Fruit fly (Drosophila melanogaster) whole organism, embryonic: Measurements from ENCODE around the gene CG15772.

Experiments used
- CG10366 ChIP-seq: fragments of 200-800 bp; sonication (Bioruptor generic); IDR thresholded peaks from 2 replicates; pipeline ENCODE4 v1.3.6; 2022; ENCODE audit warnings: missing biosample characterization, missing genetic modification characterization
- CG11093 ChIP-seq: fragments of 200-800 bp; sonication (Bioruptor generic); IDR thresholded peaks from 3 replicates; pipeline ENCODE4 v1.3.6; 2022; ENCODE audit warnings: missing biosample characterization, missing genetic modification characterization
- CG12391 ChIP-seq: fragments of 200-800 bp; sonication (Bioruptor generic); optimal IDR thresholded peaks from 3 replicates; lab custom pipeline; 2018; ENCODE audit warnings: missing biosample characterization, mild to moderate bottlenecking, missing genetic modification characterization, moderate library complexity
- CG13424 ChIP-seq: fragments of 200-800 bp; sonication (Bioruptor generic); optimal IDR thresholded peaks from 2 replicates; lab custom pipeline; 2019; ENCODE audit warnings: missing biosample characterization, mild to moderate bottlenecking, missing genetic modification characterization, moderate library complexity
- CG13894 ChIP-seq: fragments of 200-800 bp; sonication (Bioruptor generic); optimal IDR thresholded peaks from 3 replicates; lab custom pipeline; 2018; ENCODE audit warnings: missing biosample characterization, mild to moderate bottlenecking, missing genetic modification characterization, moderate library complexity
- CG14441 ChIP-seq: fragments of 200-800 bp; sonication (Bioruptor generic); IDR thresholded peaks from 2 replicates; pipeline ENCODE4 v1.3.6; 2022; ENCODE audit warnings: missing biosample characterization, missing genetic modification characterization
- CG14860 ChIP-seq: fragments of 200-800 bp; sonication (Bioruptor generic); IDR thresholded peaks from 3 replicates; pipeline ENCODE4 v1.3.6; 2022; ENCODE audit warnings: missing biosample characterization, missing genetic modification characterization; ENCODE audit not compliant: partially characterized antibody
- CG14965 ChIP-seq: fragments of 200-800 bp; sonication (Bioruptor generic); optimal IDR thresholded peaks from 2 replicates; lab custom pipeline; 2016; ENCODE audit warnings: missing biosample characterization, missing genetic modification characterization, borderline replicate concordance
- CG15269 ChIP-seq: fragments of 200-800 bp; sonication (Bioruptor generic); optimal IDR thresholded peaks from 2 replicates; lab custom pipeline; 2018; ENCODE audit warnings: missing biosample characterization, mild to moderate bottlenecking, missing genetic modification characterization, moderate library complexity
- CG1529 ChIP-seq: fragments of 200-800 bp; sonication (Bioruptor generic); optimal IDR thresholded peaks from 3 replicates; lab custom pipeline; 2018; ENCODE audit warnings: missing biosample characterization, missing genetic modification characterization
- CG17361 ChIP-seq: fragments of 200-800 bp; sonication (Bioruptor generic); IDR thresholded peaks from 3 replicates; pipeline ENCODE4 v1.3.6; 2022; ENCODE audit warnings: missing biosample characterization, missing genetic modification characterization
- CG17568 ChIP-seq: fragments of 200-800 bp; sonication (Bioruptor generic); optimal IDR thresholded peaks from 2 replicates; lab custom pipeline; 2018; ENCODE audit warnings: missing biosample characterization, mild to moderate bottlenecking, missing genetic modification characterization, moderate library complexity
- CG18476 ChIP-seq: fragments of 200-800 bp; sonication (Bioruptor generic); optimal IDR thresholded peaks from 2 replicates; lab custom pipeline; 2016; ENCODE audit warnings: missing biosample characterization, mild to moderate bottlenecking, missing genetic modification characterization
- CG2712 ChIP-seq: fragments of 200-800 bp; optimal IDR thresholded peaks from 3 replicates; lab custom pipeline; 2019; ENCODE audit warnings: missing biosample characterization, mild to moderate bottlenecking, missing genetic modification characterization, moderate library complexity
- CG31388 ChIP-seq: fragments of 200-800 bp; sonication (Bioruptor generic); optimal IDR thresholded peaks from 2 replicates; lab custom pipeline; 2016; ENCODE audit warnings: missing biosample characterization, missing genetic modification characterization
- CG5953 ChIP-seq: fragments of 200-800 bp; sonication (Bioruptor generic); IDR thresholded peaks from 2 replicates; pipeline ENCODE4 v1.3.6; 2022; ENCODE audit warnings: missing biosample characterization, missing genetic modification characterization
- CG6854 ChIP-seq: fragments of 200-800 bp; sonication (Bioruptor generic); optimal IDR thresholded peaks from 3 replicates; lab custom pipeline; 2017; ENCODE audit warnings: missing biosample characterization, mild to moderate bottlenecking, missing genetic modification characterization
- CG8924 ChIP-seq: fragments of 200-800 bp; optimal IDR thresholded peaks from 3 replicates; lab custom pipeline; 2019; ENCODE audit warnings: missing biosample characterization, mild to moderate bottlenecking, missing genetic modification characterization, moderate library complexity
- Dek ChIP-seq: fragments of 200-800 bp; sonication (Bioruptor generic); optimal IDR thresholded peaks from 3 replicates; lab custom pipeline; 2019; ENCODE audit warnings: missing biosample characterization, mild to moderate bottlenecking, missing genetic modification characterization, moderate library complexity
- Drgx ChIP-seq: fragments of 200-800 bp; sonication (Bioruptor generic); IDR thresholded peaks from 2 replicates; pipeline ENCODE4 v1.3.6; 2022; ENCODE audit warnings: missing biosample characterization, missing genetic modification characterization
- Fer2 ChIP-seq: fragments of 200-800 bp; sonication (Bioruptor generic); optimal IDR thresholded peaks from 2 replicates; lab custom pipeline; 2018; ENCODE audit warnings: missing biosample characterization, mild to moderate bottlenecking, missing genetic modification characterization, moderate library complexity
- HLH54F ChIP-seq: fragments of 200-800 bp; sonication (Bioruptor generic); optimal IDR thresholded peaks from 3 replicates; lab custom pipeline; 2016; ENCODE audit warnings: missing biosample characterization, missing genetic modification characterization
- Hey ChIP-seq: fragments of 200-800 bp; sonication (Bioruptor generic); optimal IDR thresholded peaks from 3 replicates; lab custom pipeline; 2018; ENCODE audit warnings: missing biosample characterization, mild to moderate bottlenecking, missing genetic modification characterization
- Hmr ChIP-seq: fragments of 200-800 bp; sonication (Bioruptor generic); optimal IDR thresholded peaks from 3 replicates; lab custom pipeline; 2017; ENCODE audit warnings: mild to moderate bottlenecking, missing biosample characterization, missing genetic modification reagents, missing genetic modification characterization
- Hr39 ChIP-seq: fragments of >200 bp; optimal IDR thresholded peaks from 2 replicates; lab custom pipeline; 2017
- Optix ChIP-seq: fragments of 200-800 bp; sonication (Bioruptor generic); IDR thresholded peaks from 3 replicates; pipeline ENCODE4 v1.3.6; 2022; ENCODE audit warnings: missing biosample characterization, missing genetic modification characterization
- PHDP ChIP-seq: fragments of 200-800 bp; sonication (Bioruptor generic); optimal IDR thresholded peaks from 3 replicates; lab custom pipeline; 2018; ENCODE audit warnings: missing biosample characterization, mild to moderate bottlenecking, missing genetic modification characterization, moderate library complexity
- Pdp1 ChIP-seq, 2 experiments: fragments of 200-800 bp; sonication (Bioruptor generic); optimal IDR thresholded peaks; 3 replicates each; lab custom pipeline; 2016; ENCODE audit warnings: missing biosample characterization in 2 of 2, missing genetic modification characterization in 2 of 2, mild to moderate bottlenecking in 1 of 2, moderate library complexity in 1 of 2
- Sox102F ChIP-seq: fragments of 200-800 bp; sonication (Bioruptor generic); optimal IDR thresholded peaks from 2 replicates; lab custom pipeline; 2018; ENCODE audit warnings: missing biosample characterization, mild to moderate bottlenecking, missing genetic modification characterization, moderate library complexity
- Ssrp ChIP-seq: fragments of 200-800 bp; sonication (Bioruptor generic); optimal IDR thresholded peaks from 2 replicates; lab custom pipeline; 2018; ENCODE audit warnings: missing biosample characterization, mild to moderate bottlenecking, missing genetic modification characterization, moderate library complexity
- bigmax ChIP-seq: fragments of 200-800 bp; sonication (Bioruptor generic); optimal IDR thresholded peaks from 2 replicates; lab custom pipeline; 2018; ENCODE audit warnings: missing biosample characterization, mild to moderate bottlenecking, missing genetic modification characterization
- bsh ChIP-seq, 2 experiments: fragments of 200-800 bp; sonication (Bioruptor generic); optimal IDR thresholded peaks; 2 replicates each; lab custom pipeline; 2017 to 2018; ENCODE audit warnings: mild to moderate bottlenecking in 2 of 2, missing biosample characterization in 2 of 2, missing genetic modification characterization in 2 of 2, moderate library complexity in 1 of 2
- danr ChIP-seq: fragments of 200-800 bp; sonication (Bioruptor generic); IDR thresholded peaks from 2 replicates; pipeline ENCODE4 v1.3.6; 2022; ENCODE audit warnings: missing biosample characterization, missing genetic modification characterization
- fd3F ChIP-seq: fragments of 200-800 bp; sonication (Bioruptor generic); optimal IDR thresholded peaks from 2 replicates; lab custom pipeline; 2018; ENCODE audit warnings: missing biosample characterization, mild to moderate bottlenecking, missing genetic modification characterization, moderate library complexity
- hkb ChIP-seq, 2 experiments: fragments of 200-800 bp in 1 of 2; fragments of >200 bp in 1 of 2; sonication (Bioruptor generic) in 1 of 2; IDR thresholded peaks in 1 of 2; optimal IDR thresholded peaks in 1 of 2; 2 replicates each; pipeline versions ENCODE4 v1.3.6 to Lab custom; 2017 to 2022; ENCODE audit warnings: missing biosample characterization in 1 of 2, missing genetic modification characterization in 1 of 2
- inv ChIP-seq: fragments of 200-800 bp; sonication (Bioruptor generic); IDR thresholded peaks from 2 replicates; pipeline ENCODE4 v1.3.6; 2022; ENCODE audit warnings: missing biosample characterization, missing genetic modification characterization; ENCODE audit not compliant: partially characterized antibody
- kni ChIP-seq: fragments of 200-800 bp; sonication (Bioruptor generic); optimal IDR thresholded peaks from 3 replicates; lab custom pipeline; 2017; ENCODE audit warnings: mild to moderate bottlenecking, missing biosample characterization, missing genetic modification reagents, missing genetic modification characterization
- lbe ChIP-seq: fragments of 200-800 bp; sonication (Bioruptor generic); optimal IDR thresholded peaks from 2 replicates; lab custom pipeline; 2016; ENCODE audit warnings: missing biosample characterization, mild to moderate bottlenecking, missing genetic modification characterization
- onecut ChIP-seq: fragments of 200-800 bp; sonication (Bioruptor generic); IDR thresholded peaks from 2 replicates; pipeline ENCODE4 v1.3.6; 2022; ENCODE audit warnings: missing biosample characterization, missing genetic modification characterization
- salm ChIP-seq: fragments of 200-800 bp; sonication (Bioruptor generic); optimal IDR thresholded peaks from 2 replicates; lab custom pipeline; 2018; ENCODE audit warnings: missing biosample characterization, mild to moderate bottlenecking, missing genetic modification characterization
- so ChIP-seq: fragments of 200-800 bp; sonication (Bioruptor generic); IDR thresholded peaks from 3 replicates; pipeline ENCODE4 v1.3.6; 2022; ENCODE audit warnings: missing biosample characterization, missing genetic modification characterization
- sob ChIP-seq: fragments of 200-800 bp; sonication (Bioruptor generic); IDR thresholded peaks from 2 replicates; pipeline ENCODE4 v1.3.6; 2022; ENCODE audit warnings: missing biosample characterization, missing genetic modification characterization
- stc ChIP-seq: fragments of 200-800 bp; sonication (Bioruptor generic); IDR thresholded peaks from 2 replicates; pipeline ENCODE4 v1.3.6; 2022; ENCODE audit warnings: missing biosample characterization, missing genetic modification characterization
- tgo ChIP-seq: fragments of 200-800 bp; sonication (Bioruptor generic); IDR thresholded peaks from 3 replicates; pipeline ENCODE4 v1.3.6; 2022; ENCODE audit warnings: missing biosample characterization, missing genetic modification characterization
- unpg ChIP-seq: fragments of 200-800 bp; sonication (Bioruptor generic); optimal IDR thresholded peaks from 3 replicates; lab custom pipeline; 2018; ENCODE audit warnings: missing biosample characterization, mild to moderate bottlenecking, missing genetic modification characterization, moderate library complexity

Gene CG15772

dm6 chrX:5783260-5784040 is 31.4 kb downstream of the CG15772 start (continued):
- TF ChIP-seq CG6854 (GFP tag; lab: Kevin White, UChicago) = no peak
- TF ChIP-seq Pdp1 (GFP tag; optimal IDR thresholded peaks at IDR 0.05; lab: Kevin White, UChicago) = peak in 1 of 2 experiments; percentile 17
- TF ChIP-seq CG14965 (GFP tag; lab: Kevin White, UChicago) = no peak
- TF ChIP-seq Hr39 (lab: Kevin White, UChicago) = no peak
- 0 out of 2 replicates have a peak, but pooled peaks have one; percentile 22 for TF ChIP-seq onecut (GFP tag; lab: Robert Waterston, UW)
- no peak for TF ChIP-seq CG31388 (GFP tag; lab: Kevin White, UChicago)

DNA sequence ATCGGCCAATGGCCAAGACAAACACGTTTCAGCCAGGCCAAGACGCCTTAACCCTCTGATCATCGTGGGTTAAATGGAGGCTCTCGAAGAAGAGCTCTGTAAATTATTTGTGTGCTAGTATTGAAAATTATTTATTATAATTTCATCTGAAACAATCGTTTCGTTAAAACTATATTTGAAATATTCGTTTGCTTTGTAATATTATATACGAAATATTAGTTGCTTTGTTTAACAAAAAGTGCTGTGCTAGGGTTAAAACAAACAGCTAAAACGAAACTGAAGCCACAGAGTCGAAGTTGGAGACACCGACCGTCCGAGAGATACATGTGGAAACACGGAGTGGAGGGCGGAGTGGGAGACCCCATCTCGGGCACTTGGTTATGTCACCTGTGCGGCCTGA is 34.5 kb downstream of the CG15772 start:
- peak; percentile 3 for TF ChIP-seq CG1529 (GFP tag; lab: Kevin White, UChicago)
- no peak for TF ChIP-seq fd3F (GFP tag; lab: Kevin White, UChicago)
- peak in 1 of 2 experiments; percentile 22 for TF ChIP-seq bsh (GFP tag; optimal IDR thresholded peaks at IDR 0.05; lab: Kevin White, UChicago)
- no peak for TF ChIP-seq bigmax (GFP tag; lab: Kevin White, UChicago)
- TF ChIP-seq so (GFP tag; lab: Robert Waterston, UW) = peak; percentile 53; the same call in 1 of the 3 replicates
- no peak for TF ChIP-seq Hey (tag; lab: Kevin White, UChicago)
- TF ChIP-seq CG2712 (tag; lab: Kevin White, UChicago) = peak; percentile 53
- TF ChIP-seq Dek (tag; lab: Kevin White, UChicago) = peak; percentile 16
- TF ChIP-seq CG13424 (tag; lab: Kevin White, UChicago) = peak; percentile 45
- TF ChIP-seq hkb (optimal IDR thresholded peaks at IDR 0.05; lab: Kevin White, UChicago) = no peak
- TF ChIP-seq hkb (GFP tag; IDR thresholded peaks at IDR 0.05; lab: Robert Waterston, UW) = no peak
- peak; percentile 68 for TF ChIP-seq lbe (GFP tag; lab: Kevin White, UChicago)
- TF ChIP-seq kni = no peak
- peak in 1 of 2 experiments; percentile 43 for TF ChIP-seq Pdp1 (GFP tag; optimal IDR thresholded peaks at IDR 0.05; lab: Kevin White, UChicago)
- TF ChIP-seq CG17568 (GFP tag; lab: Kevin White, UChicago) = no peak
- no peak for TF ChIP-seq CG13894 (tag; lab: Kevin White, UChicago)
- TF ChIP-seq salm (tag; lab: Kevin White, UChicago) = peak; percentile 49
- TF ChIP-seq tgo (GFP tag; lab: Robert Waterston, UW) = peak; percentile 29; the same call in 2 of the 3 replicates
- peak; percentile 89 for TF ChIP-seq Drgx
- no peak for TF ChIP-seq Fer2 (tag; lab: Kevin White, UChicago)
- TF ChIP-seq CG15269 (tag; lab: Kevin White, UChicago) = peak; percentile 57
- peak; percentile 43 for TF ChIP-seq CG14441 (GFP tag; lab: Robert Waterston, UW)
- TF ChIP-seq CG8924 (tag; lab: Kevin White, UChicago) = peak; percentile 48
- 0 out of 3 replicates have a peak, but pooled peaks have one; percentile 37 for TF ChIP-seq CG17361 (GFP tag; lab: Robert Waterston, UW)
- TF ChIP-seq HLH54F (GFP tag; lab: Kevin White, UChicago) = no peak
- TF ChIP-seq Hmr (GFP tag; lab: Kevin White, UChicago) = peak; percentile 4
- TF ChIP-seq PHDP (tag; lab: Kevin White, UChicago) = peak; percentile 37
- no peak for TF ChIP-seq CG14860 (GFP tag; lab: Robert Waterston, UW)
- TF ChIP-seq CG11093 (GFP tag; lab: Robert Waterston, UW) = no peak
- TF ChIP-seq Optix (GFP tag; lab: Robert Waterston, UW) = no peak
- peak; percentile 75 for TF ChIP-seq Sox102F
- peak; percentile 56 for TF ChIP-seq CG12391 (tag; lab: Kevin White, UChicago)
- no peak for TF ChIP-seq inv (GFP tag; lab: Robert Waterston, UW)
- TF ChIP-seq CG10366 (GFP tag; lab: Robert Waterston, UW) = no peak
- TF ChIP-seq unpg (GFP tag; lab: Kevin White, UChicago) = no peak
- no peak for TF ChIP-seq danr (GFP tag; lab: Robert Waterston, UW)
- TF ChIP-seq CG18476 (GFP tag; lab: Kevin White, UChicago) = no peak
- TF ChIP-seq Ssrp (tag; lab: Kevin White, UChicago) = peak; percentile 10
- TF ChIP-seq stc (GFP tag; lab: Robert Waterston, UW) = no peak
- TF ChIP-seq CG5953 (GFP tag; lab: Robert Waterston, UW) = 0 out of 2 replicates have a peak, but pooled peaks have one; percentile 12
- 0 out of 2 replicates have a peak, but pooled peaks have one; percentile 26 for TF ChIP-seq sob (GFP tag; lab: Robert Waterston, UW)
